Fruit fly (Drosophila melanogaster): ENCODE measurements around the gene Usp39.

- TF ChIP-seq Sox102F (GFP tag; optimal IDR thresholded peaks at IDR 0.05) (no peak), Gug (GFP tag; IDR thresholded peaks at IDR 0.05) (no peak), cyc (GFP tag; optimal IDR thresholded peaks at IDR 0.05) (no peak), Eip78C (GFP tag) (peak; percentile 54), Hr4 (GFP tag; optimal IDR thresholded peaks at IDR 0.05) (no peak), achi (GFP tag; optimal IDR thresholded peaks at IDR 0.05) (no peak), CG6808 (GFP tag; optimal IDR thresholded peaks at IDR 0.05) (no peak), CG6276 (GFP tag; optimal IDR thresholded peaks at IDR 0.05) (no peak), CG16779 (tag; optimal IDR thresholded peaks at IDR 0.05) (no peak), OdsH (GFP tag; optimal IDR thresholded peaks at IDR 0.05) (no peak), CG31627 (GFP tag; optimal IDR thresholded peaks at IDR 0.05) (no peak)
Measured at dm6 chrX:18893433-18893832, 35.4 kb downstream of the Usp39 start, which contains the start of gene Flacc.
